Worm (Caenorhabditis elegans): ENCODE results near the gene sri-45.

The sri-45 gene

DNA sequence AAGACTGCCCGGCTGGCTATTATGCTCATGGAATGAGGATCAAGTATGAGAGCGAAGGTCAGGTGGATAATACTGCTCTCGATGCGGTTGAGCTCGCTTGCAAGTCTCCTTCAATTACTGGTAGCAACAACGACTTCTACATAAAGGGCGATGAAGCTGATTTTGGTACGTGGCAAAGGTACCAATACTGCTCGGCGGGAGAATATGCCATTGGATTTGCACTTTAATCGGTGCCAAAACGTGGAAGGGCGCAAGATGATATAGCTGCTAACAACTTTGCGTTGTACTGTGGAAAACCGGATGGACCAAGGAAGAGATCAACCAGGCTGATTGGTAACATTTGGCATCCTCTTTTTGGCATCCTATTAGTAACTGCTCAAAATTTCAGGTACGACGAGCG is 6.3 kb upstream of the sri-45 start:
- TF ChIP-seq F23B12.7 (tag; optimal IDR thresholded peaks at IDR 0.05; ENCODE audit: insufficient read depth) (no peak), T26A5.8 (tag; optimal IDR thresholded peaks at IDR 0.05) (no peak), ztf-18 (tag; optimal IDR thresholded peaks at IDR 0.05) (no peak), F52B5.7 (tag; optimal IDR thresholded peaks at IDR 0.05) (no peak), ets-4 (GFP tag; optimal IDR thresholded peaks at IDR 0.05) (no peak), mxl-1 (tag; optimal IDR thresholded peaks at IDR 0.05) (no peak), egl-44 (GFP tag; IDR thresholded peaks at IDR 0.05) (no peak), sdz-38 (tag; optimal IDR thresholded peaks at IDR 0.05) (no peak), unc-62 (GFP tag; optimal IDR thresholded peaks at IDR 0.05) (no peak), sea-2 (GFP tag; IDR thresholded peaks at IDR 0.05) (no peak), nhr-27 (tag; optimal IDR thresholded peaks at IDR 0.05) (no peak), dox-1 (GFP tag; IDR thresholded peaks at IDR 0.05) (no peak), B0035.1 (tag; optimal IDR thresholded peaks at IDR 0.05) (no peak), ekl-4 (GFP tag; IDR thresholded peaks at IDR 0.05) (no peak), fkh-3 (tag; optimal IDR thresholded peaks at IDR 0.05) (no peak), B0019.2 (GFP tag; conservative IDR thresholded peaks at IDR 0.05) (no peak), ztf-3 (GFP tag; optimal IDR thresholded peaks at IDR 0.05) (no peak)

DNA sequence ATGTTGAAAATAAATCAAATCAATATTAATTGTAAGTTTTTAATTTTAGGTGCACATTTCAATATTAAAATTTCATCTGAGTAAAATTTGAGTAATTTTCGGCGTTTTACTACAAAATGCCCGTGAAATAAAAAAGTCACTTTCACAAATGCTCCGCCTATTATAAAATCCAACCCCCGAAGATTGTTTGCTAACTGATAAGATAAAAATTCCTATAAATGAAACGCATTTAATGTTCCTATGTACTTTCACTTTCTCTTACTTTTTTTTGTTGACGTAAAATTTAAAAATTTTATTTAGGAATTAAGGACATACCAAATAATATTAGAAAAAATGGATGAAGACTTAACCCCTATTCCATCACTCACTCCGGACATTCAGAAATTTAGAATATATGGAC is 3.2 kb downstream of the sri-45 start, which contains the start of gene sdz-24:
sdz-24 (plus strand) TSS at position 301 of the 400 bp plus-strand sequence.
- no peak for TF ChIP-seq repo-1 (tag; optimal IDR thresholded peaks at IDR 0.05)
- TF ChIP-seq madf-3 (GFP tag; IDR thresholded peaks at IDR 0.05) = no peak
- TF ChIP-seq ceh-27 (GFP tag; optimal IDR thresholded peaks at IDR 0.05) = no peak
- no peak for TF ChIP-seq F23B12.7 (tag; optimal IDR thresholded peaks at IDR 0.05; ENCODE audit: insufficient read depth)
- no peak for TF ChIP-seq attf-5 (GFP tag; optimal IDR thresholded peaks at IDR 0.05)
- TF ChIP-seq ama-1 (optimal IDR thresholded peaks at IDR 0.05) = no peak
- no peak for TF ChIP-seq ama-1 (GFP tag; optimal IDR thresholded peaks at IDR 0.05)
- no peak for TF ChIP-seq hlh-12 (tag; optimal IDR thresholded peaks at IDR 0.05)
- no peak for TF ChIP-seq snpc-1.3 (tag; optimal IDR thresholded peaks at IDR 0.05; ENCODE audit: insufficient read depth)
- no peak for TF ChIP-seq unc-130 (GFP tag; optimal IDR thresholded peaks at IDR 0.05)
- no peak for TF ChIP-seq K11D2.4 (GFP tag; IDR thresholded peaks at IDR 0.05)
- no peak for TF ChIP-seq rpc-1 (optimal IDR thresholded peaks at IDR 0.05)
- TF ChIP-seq rpc-1 (tag; optimal IDR thresholded peaks at IDR 0.05) = no peak
- no peak for TF ChIP-seq sdz-38 (tag; optimal IDR thresholded peaks at IDR 0.05)

DNA sequence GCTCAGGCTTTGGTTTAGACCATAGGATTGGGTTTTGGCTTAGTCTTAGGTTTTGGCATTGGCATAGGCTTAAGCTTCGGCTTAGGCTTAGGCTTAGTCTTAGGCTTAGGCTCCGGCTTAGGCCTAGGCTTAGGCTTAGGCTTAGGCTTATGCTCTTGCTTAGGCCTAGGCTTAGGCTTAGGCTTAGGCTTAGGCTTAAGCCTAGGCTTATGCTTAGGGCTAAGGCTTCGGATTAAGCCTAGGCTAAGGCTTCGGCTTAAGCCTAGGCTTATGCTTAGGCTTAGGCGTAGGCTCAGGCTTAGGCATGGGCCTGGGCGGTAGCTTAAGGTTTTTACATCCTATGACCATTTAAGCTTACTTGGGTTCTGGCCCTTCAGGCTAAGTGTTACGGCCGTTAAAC is 10.3 kb downstream of the sri-45 start:
- TF ChIP-seq rec-8 (tag; optimal IDR thresholded peaks at IDR 0.05) (no peak), nfyb-1 (GFP tag; IDR thresholded peaks at IDR 0.05) (no peak), Y67H2A.10 (GFP tag; conservative IDR thresholded peaks at IDR 0.05) (no peak), T07F8.4 (tag; optimal IDR thresholded peaks at IDR 0.05) (no peak), F57C9.4 (tag; optimal IDR thresholded peaks at IDR 0.05) (no peak), pbrm-1 (GFP tag; IDR thresholded peaks at IDR 0.05) (no peak), snpc-1.1 (tag; optimal IDR thresholded peaks at IDR 0.05; ENCODE audit: insufficient read depth) (no peak), efl-1 (GFP tag; optimal IDR thresholded peaks at IDR 0.05) (no peak), hlh-12 (tag; optimal IDR thresholded peaks at IDR 0.05) (no peak), him-1 (tag; optimal IDR thresholded peaks at IDR 0.05) (no peak)
